Worm (Caenorhabditis elegans) whole organism, late embryonic: ENCODE results near the gene T01H3.5.
A peak's percentile ranks its signal among the peaks of the same experiment; 100 is the strongest.

Experiments
- C08G9.2 ChIP-seq: sonication (generic microtip); optimal IDR thresholded peaks from 2 replicates; lab custom pipeline; 2016; ENCODE audit warnings: mild to moderate bottlenecking, missing genetic modification characterization, moderate library complexity, missing compliant biosample characterization
- T23F11.4 ChIP-seq: fragments of 200-800 bp; sonication (Bioruptor generic); optimal IDR thresholded peaks from 2 replicates; lab custom pipeline; 2018; ENCODE audit warnings: mild to moderate bottlenecking, missing genetic modification characterization, missing compliant biosample characterization
- Y22D7AL.16 ChIP-seq: sonication (generic microtip); optimal IDR thresholded peaks from 2 replicates; lab custom pipeline; 2016; ENCODE audit warnings: missing genetic modification characterization, missing compliant biosample characterization
- ahr-1 ChIP-seq: sonication (generic microtip); optimal IDR thresholded peaks from 2 replicates; lab custom pipeline; 2016; ENCODE audit warnings: missing genetic modification characterization, missing compliant biosample characterization
- ama-1 ChIP-seq: fragments of 150-350 bp; optimal IDR thresholded peaks from 2 replicates; lab custom pipeline; 2014
- ceh-18 ChIP-seq: sonication (generic microtip); optimal IDR thresholded peaks from 2 replicates; lab custom pipeline; 2016; ENCODE audit warnings: missing genetic modification characterization, missing compliant biosample characterization
- ceh-19 ChIP-seq: fragments of 200-800 bp; sonication (Bioruptor generic); optimal IDR thresholded peaks from 2 replicates; lab custom pipeline; 2018; ENCODE audit warnings: mild to moderate bottlenecking, missing genetic modification characterization, missing compliant biosample characterization
- ceh-2 ChIP-seq: sonication (generic microtip); optimal IDR thresholded peaks from 2 replicates; lab custom pipeline; 2016; ENCODE audit warnings: missing genotype, missing genetic modification characterization, missing compliant biosample characterization
- ceh-24 ChIP-seq: sonication (generic microtip); optimal IDR thresholded peaks from 2 replicates; lab custom pipeline; 2016; ENCODE audit warnings: mild to moderate bottlenecking, missing genetic modification characterization, missing compliant biosample characterization
- ceh-31 ChIP-seq: sonication (generic microtip); optimal IDR thresholded peaks from 2 replicates; lab custom pipeline; 2016; ENCODE audit warnings: missing genetic modification characterization, missing compliant biosample characterization
- ceh-34 ChIP-seq: sonication (generic microtip); optimal IDR thresholded peaks from 2 replicates; lab custom pipeline; 2016; ENCODE audit warnings: mild to moderate bottlenecking, missing genetic modification characterization, missing compliant biosample characterization
- ceh-9 ChIP-seq: sonication (generic microtip); optimal IDR thresholded peaks from 2 replicates; lab custom pipeline; 2016; ENCODE audit warnings: mild to moderate bottlenecking, missing genetic modification characterization, inconsistent platforms, missing compliant biosample characterization
- che-1 ChIP-seq: sonication (generic microtip); optimal IDR thresholded peaks from 2 replicates; lab custom pipeline; 2016; ENCODE audit warnings: mild to moderate bottlenecking, missing genetic modification characterization, missing compliant biosample characterization
- dmd-4 ChIP-seq: sonication (generic microtip); optimal IDR thresholded peaks from 2 replicates; lab custom pipeline; 2016; ENCODE audit warnings: borderline replicate concordance, missing genetic modification characterization, missing compliant biosample characterization
- dve-1 ChIP-seq: sonication (generic microtip); optimal IDR thresholded peaks from 2 replicates; lab custom pipeline; 2017; ENCODE audit warnings: antibody characterized with exemption, mild to moderate bottlenecking, missing genetic modification characterization, missing compliant biosample characterization
- elt-4 ChIP-seq: sonication (generic microtip); optimal IDR thresholded peaks from 2 replicates; lab custom pipeline; 2016; ENCODE audit warnings: missing genetic modification characterization, missing compliant biosample characterization
- ets-4 ChIP-seq: sonication (generic microtip); optimal IDR thresholded peaks from 2 replicates; lab custom pipeline; 2016; ENCODE audit warnings: missing genetic modification characterization, missing compliant biosample characterization
- fax-1 ChIP-seq: sonication (generic microtip); optimal IDR thresholded peaks from 2 replicates; lab custom pipeline; 2016; ENCODE audit warnings: missing genotype, missing genetic modification characterization, missing compliant biosample characterization
- fkh-10 ChIP-seq: fragments of 150-350 bp; optimal IDR thresholded peaks from 2 replicates; lab custom pipeline; 2014; ENCODE audit warnings: missing biosample characterization, missing genetic modification reagents, missing genetic modification characterization
- hlh-15 ChIP-seq: sonication (generic microtip); optimal IDR thresholded peaks from 2 replicates; lab custom pipeline; 2016; ENCODE audit warnings: missing genetic modification characterization, missing compliant biosample characterization
- hlh-8 ChIP-seq: sonication (generic microtip); optimal IDR thresholded peaks from 2 replicates; lab custom pipeline; 2016; ENCODE audit warnings: missing genotype, missing genetic modification characterization, missing compliant biosample characterization
- lin-11 ChIP-seq: fragments of 200-800 bp; sonication (Bioruptor generic); optimal IDR thresholded peaks from 2 replicates; lab custom pipeline; 2018; ENCODE audit warnings: mild to moderate bottlenecking, missing genetic modification characterization, missing compliant biosample characterization
- nfya-1 ChIP-seq: sonication (generic microtip); optimal IDR thresholded peaks from 2 replicates; lab custom pipeline; 2017; ENCODE audit warnings: missing genetic modification characterization, mild to moderate bottlenecking, missing compliant biosample characterization, antibody characterized with exemption, moderate library complexity
- nhr-11 ChIP-seq: fragments of 150-350 bp; optimal IDR thresholded peaks from 2 replicates; lab custom pipeline; 2014; ENCODE audit warnings: missing biosample characterization, missing genetic modification characterization
- odd-2 ChIP-seq: sonication (generic microtip); optimal IDR thresholded peaks from 2 replicates; lab custom pipeline; 2017; ENCODE audit warnings: antibody characterized with exemption, mild to moderate bottlenecking, missing genetic modification characterization, missing compliant biosample characterization
- pat-9 ChIP-seq: fragments of 200-800 bp; sonication (Bioruptor generic); optimal IDR thresholded peaks from 2 replicates; lab custom pipeline; 2018; ENCODE audit warnings: mild to moderate bottlenecking, missing genetic modification characterization, moderate library complexity, missing compliant biosample characterization
- pax-1 ChIP-seq: fragments of 150-350 bp; optimal IDR thresholded peaks from 2 replicates; lab custom pipeline; 2014; ENCODE audit warnings: missing biosample characterization, missing genetic modification characterization
- pha-2 ChIP-seq: sonication (generic microtip); optimal IDR thresholded peaks from 2 replicates; lab custom pipeline; 2017; ENCODE audit warnings: mild to moderate bottlenecking, missing genetic modification characterization, missing compliant biosample characterization
- pros-1 ChIP-seq: fragments of 150-350 bp; optimal IDR thresholded peaks from 2 replicates; lab custom pipeline; 2014; ENCODE audit warnings: missing biosample characterization, missing genetic modification reagents, missing genetic modification characterization
- ref-2 ChIP-seq: sonication (generic microtip); optimal IDR thresholded peaks from 2 replicates; lab custom pipeline; 2016; ENCODE audit warnings: missing genetic modification characterization, missing compliant biosample characterization
- sox-2 ChIP-seq: fragments of 200-800 bp; sonication (Bioruptor generic); IDR thresholded peaks from 2 replicates; pipeline ENCODE4 v1.3.6; 2022; ENCODE audit warnings: missing genetic modification reagents, missing genetic modification characterization, missing compliant biosample characterization
- syd-9 ChIP-seq: sonication (generic microtip); optimal IDR thresholded peaks from 2 replicates; lab custom pipeline; 2016; ENCODE audit warnings: mild to moderate bottlenecking, missing genetic modification characterization, moderate library complexity, missing compliant biosample characterization
- tbx-2 ChIP-seq: sonication (generic microtip); optimal IDR thresholded peaks from 2 replicates; lab custom pipeline; 2016; ENCODE audit warnings: missing genetic modification characterization, missing compliant biosample characterization
- tbx-7 ChIP-seq: sonication (generic microtip); optimal IDR thresholded peaks from 2 replicates; lab custom pipeline; 2016; ENCODE audit warnings: missing genotype, missing genetic modification characterization, missing compliant biosample characterization
- unc-55 ChIP-seq: sonication (generic microtip); optimal IDR thresholded peaks from 2 replicates; lab custom pipeline; 2017; ENCODE audit warnings: missing biosample characterization, missing genetic modification reagents, missing genetic modification characterization
- unc-86 ChIP-seq: sonication (generic microtip); optimal IDR thresholded peaks from 2 replicates; lab custom pipeline; 2016; ENCODE audit warnings: missing genetic modification characterization, missing compliant biosample characterization
- zip-5 ChIP-seq: sonication (generic microtip); optimal IDR thresholded peaks from 2 replicates; lab custom pipeline; 2016; ENCODE audit warnings: missing genetic modification characterization, missing compliant biosample characterization
- ztf-16 ChIP-seq: sonication (generic microtip); optimal IDR thresholded peaks from 2 replicates; lab custom pipeline; 2017; ENCODE audit warnings: missing genetic modification characterization, missing compliant biosample characterization

Gene T01H3.5

ce11 chrII:7857485-7858010 is 21.9 kb upstream of the T01H3.5 start, which contains the start of the genes cec-3 and T09A5.15 (continued):
- TF ChIP-seq che-1 (tag; lab: Kevin White, UChicago) (no peak), ama-1 (lab: Kevin White, UChicago) (no peak), ceh-2 (peak; percentile 65), elt-4 (tag; lab: Kevin White, UChicago) (no peak), odd-2 (tag; lab: Kevin White, UChicago) (no peak), ref-2 (peak; percentile 51), ceh-19 (GFP tag; lab: Kevin White, UChicago) (no peak), ceh-18 (peak; percentile 15), ahr-1 (tag; lab: Kevin White, UChicago) (no peak), ceh-24 (tag; lab: Kevin White, UChicago) (no peak), tbx-2 (tag; lab: Kevin White, UChicago) (peak; percentile 82), ceh-9 (tag; lab: Kevin White, UChicago) (no peak), fkh-10 (GFP tag; lab: Kevin White, UChicago) (no peak), pat-9 (tag; lab: Kevin White, UChicago) (no peak), pax-1 (tag; lab: Kevin White, UChicago) (no peak), tbx-7 (tag; lab: Kevin White, UChicago) (peak; percentile 31), nhr-11 (no peak)

- TF ChIP-seq hlh-8: no peak
- no peak for TF ChIP-seq fax-1 (tag; lab: Kevin White, UChicago)
- TF ChIP-seq zip-5 (tag; lab: Kevin White, UChicago): no peak
- no peak for TF ChIP-seq dve-1
- no peak for TF ChIP-seq unc-86 (tag; lab: Kevin White, UChicago)
- TF ChIP-seq ets-4 (tag; lab: Kevin White, UChicago): no peak
- no peak for TF ChIP-seq nfya-1 (tag; lab: Kevin White, UChicago)
- no peak for TF ChIP-seq sox-2 (GFP tag; lab: Robert Waterston, UW)
- TF ChIP-seq C08G9.2: no peak
- TF ChIP-seq syd-9 (tag; lab: Kevin White, UChicago): no peak
- TF ChIP-seq pha-2 (tag; lab: Kevin White, UChicago): no peak
- TF ChIP-seq lin-11 (tag; lab: Kevin White, UChicago): no peak
- TF ChIP-seq hlh-15 (tag; lab: Kevin White, UChicago): no peak
- no peak for TF ChIP-seq ztf-16 (tag; lab: Kevin White, UChicago)
- no peak for TF ChIP-seq T23F11.4 (GFP tag; lab: Kevin White, UChicago)
Observed at ce11 chrII:7858101-7858500, 21.3 kb upstream of the T01H3.5 start, which contains the start of gene sds-22. Gene sds-22 (plus strand): TSS chrII:7858401.

ce11 chrII:7860221-7860928 is 19.0 kb upstream of the T01H3.5 start, which contains the start of gene lin-5:
Gene lin-5 (plus strand): TSS chrII:7860574.
- TF ChIP-seq Y22D7AL.16 (tag; lab: Kevin White, UChicago) (no peak), unc-55 (GFP tag; lab: Kevin White, UChicago) (peak; percentile 30), syd-9 (tag; lab: Kevin White, UChicago) (no peak), elt-4 (tag; lab: Kevin White, UChicago) (no peak), ceh-9 (tag; lab: Kevin White, UChicago) (no peak), pros-1 (tag; lab: Kevin White, UChicago) (no peak), ref-2 (peak; percentile 36), tbx-2 (tag; lab: Kevin White, UChicago) (peak; percentile 24), dmd-4 (tag; lab: Kevin White, UChicago) (no peak), nfya-1 (tag; lab: Kevin White, UChicago) (peak; percentile 40), ceh-34 (tag; lab: Kevin White, UChicago) (peak; percentile 36), ceh-31 (tag; lab: Kevin White, UChicago) (peak; percentile 68)
